Fruit fly (Drosophila melanogaster) whole organism, pupa: ENCODE measurements around the gene CG43336.

Source experiments
- CG13204 ChIP-seq: fragments of 200-800 bp; sonication (Bioruptor generic); optimal IDR thresholded peaks from 2 replicates; lab custom pipeline; 2018; ENCODE audit warnings: missing biosample characterization, mild to moderate bottlenecking, missing genetic modification characterization, moderate library complexity
- CG15710 ChIP-seq: fragments of 200-800 bp; sonication (Bioruptor generic); optimal IDR thresholded peaks from 2 replicates; lab custom pipeline; 2018; ENCODE audit warnings: missing biosample characterization, mild to moderate bottlenecking, missing genetic modification characterization, moderate library complexity
- CG17806 ChIP-seq: fragments of 200-800 bp; sonication (Bioruptor generic); optimal IDR thresholded peaks from 2 replicates; lab custom pipeline; 2018; ENCODE audit warnings: missing biosample characterization, mild to moderate bottlenecking, missing genetic modification characterization, moderate library complexity
- CG32121 ChIP-seq: fragments of 200-800 bp; sonication (Bioruptor generic); IDR thresholded peaks from 2 replicates; pipeline ENCODE4 v1.3.6; 2022; ENCODE audit warnings: missing biosample characterization, missing genetic modification characterization
- CG34367 ChIP-seq: fragments of 200-800 bp; sonication (Bioruptor generic); optimal IDR thresholded peaks from 2 replicates; lab custom pipeline; 2018; ENCODE audit warnings: missing biosample characterization, mild to moderate bottlenecking, missing genetic modification characterization
- CG4496 ChIP-seq: fragments of 200-800 bp; sonication (Bioruptor generic); IDR thresholded peaks from 3 replicates; pipeline ENCODE4 v1.3.6; 2022; ENCODE audit warnings: missing biosample characterization, missing genetic modification characterization
- CG8159 ChIP-seq: fragments of 200-800 bp; sonication (Bioruptor generic); optimal IDR thresholded peaks from 3 replicates; lab custom pipeline; 2018; ENCODE audit warnings: missing biosample characterization, mild to moderate bottlenecking, missing genetic modification characterization, moderate library complexity
- D1 ChIP-seq: fragments of 200-800 bp; sonication (Bioruptor generic); optimal IDR thresholded peaks from 2 replicates; lab custom pipeline; 2018; ENCODE audit warnings: missing biosample characterization, mild to moderate bottlenecking, missing genetic modification characterization, moderate library complexity
- EcR ChIP-seq: fragments of 200-800 bp; sonication (Bioruptor generic); optimal IDR thresholded peaks from 3 replicates; lab custom pipeline; 2019; ENCODE audit warnings: missing biosample characterization, missing genetic modification characterization, mild to moderate bottlenecking, moderate library complexity, missing genetic modification reagents
- Pif1B ChIP-seq: fragments of 200-800 bp; sonication (Bioruptor generic); optimal IDR thresholded peaks from 3 replicates; lab custom pipeline; 2016; ENCODE audit warnings: missing biosample characterization, missing genetic modification characterization
- Snoo ChIP-seq: fragments of 200-800 bp; sonication (Bioruptor generic); optimal IDR thresholded peaks from 3 replicates; lab custom pipeline; 2017; ENCODE audit warnings: missing biosample characterization, mild to moderate bottlenecking, missing genetic modification characterization, inconsistent platforms
- gl ChIP-seq: fragments of 200-800 bp; sonication (Bioruptor generic); optimal IDR thresholded peaks from 2 replicates; lab custom pipeline; 2018; ENCODE audit warnings: missing biosample characterization, mild to moderate bottlenecking, missing genetic modification characterization

DNA sequence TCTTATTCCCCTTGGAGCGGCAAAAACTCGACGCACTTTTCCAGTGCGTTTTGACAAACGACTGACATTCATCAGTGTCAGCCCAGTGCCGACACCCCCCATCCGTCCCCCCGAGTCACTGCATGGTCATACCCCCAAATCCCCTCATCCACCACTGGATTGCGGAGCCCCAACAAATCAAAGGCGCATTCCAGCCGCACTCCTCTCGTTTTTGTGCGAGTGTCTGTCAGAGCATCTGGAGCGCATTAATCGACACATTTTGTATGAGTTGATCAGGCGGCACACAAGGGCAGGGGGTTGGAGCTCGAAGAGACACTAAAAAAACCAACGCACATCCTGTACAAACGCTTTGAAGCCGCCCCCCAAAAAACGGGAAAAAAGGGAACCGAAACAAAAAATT lies 13.7 kb downstream of the CG43336 start:
- TF ChIP-seq D1 = no peak
- TF ChIP-seq Snoo (tag; lab: Kevin White, UChicago) = no peak
- TF ChIP-seq EcR = no peak
- TF ChIP-seq Pif1B (GFP tag; lab: Kevin White, UChicago) = no peak
- TF ChIP-seq CG17806 (tag; lab: Kevin White, UChicago) = no peak
- no peak for TF ChIP-seq CG13204 (GFP tag; lab: Kevin White, UChicago)
- no peak for TF ChIP-seq CG34367
- no peak for TF ChIP-seq gl (tag; lab: Kevin White, UChicago)
- TF ChIP-seq CG32121 (GFP tag; lab: Robert Waterston, UW) = no peak
- no peak for TF ChIP-seq CG15710
- no peak for TF ChIP-seq CG8159 (tag; lab: Kevin White, UChicago)
- TF ChIP-seq CG4496 (GFP tag; lab: Robert Waterston, UW) = 0 out of 3 replicates have a peak, but pooled peaks have one; percentile 3
